Worm (Caenorhabditis elegans): ENCODE data around the gene nlt-1.

DNA sequence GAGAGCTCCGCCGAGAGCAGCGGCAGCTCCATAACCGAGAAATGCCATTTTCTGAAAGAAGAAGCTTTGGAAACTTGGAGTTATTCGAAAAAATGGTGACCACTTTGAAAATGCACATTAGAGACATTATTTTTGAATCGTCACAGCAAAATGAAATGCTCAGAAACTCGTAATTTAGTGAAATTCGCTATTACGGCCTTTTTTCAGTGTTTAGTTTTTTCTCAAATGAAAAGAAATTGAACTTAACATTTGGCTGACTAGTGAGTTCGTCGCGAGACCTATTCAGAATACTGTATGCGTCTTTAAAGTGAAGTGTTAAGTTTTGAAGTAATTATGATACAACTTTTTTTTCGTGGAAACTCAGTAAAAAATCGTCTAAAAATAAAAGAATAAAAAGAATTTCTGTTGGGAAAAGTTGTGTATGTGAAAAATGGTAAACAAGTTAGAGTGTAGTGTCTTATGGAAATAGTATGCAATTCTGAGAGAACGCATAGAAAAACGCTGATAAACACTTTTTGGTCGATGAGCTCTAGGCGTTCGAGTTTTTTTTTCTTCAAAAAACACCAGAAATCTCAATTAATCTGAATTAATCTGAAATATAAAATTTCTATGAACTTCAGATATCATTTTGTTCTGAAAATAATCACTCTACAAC lies 30.4 kb downstream of the nlt-1 start, which contains the start of gene R53.5:
- TF ChIP-seq him-1 (tag; optimal IDR thresholded peaks at IDR 0.05): no peak
- TF ChIP-seq Y53G8AR.9 (GFP tag; conservative IDR thresholded peaks at IDR 0.05): no peak
- peak; percentile 4 for TF ChIP-seq snpc-1.3 (tag; optimal IDR thresholded peaks at IDR 0.05; ENCODE audit: insufficient read depth)
